Worm (Caenorhabditis elegans) whole organism, dauer: Measurements from ENCODE around the gene srxa-7.

Source experiments
- unc-62 ChIP-seq: sonication (generic microtip); optimal IDR thresholded peaks from 2 replicates; lab custom pipeline; 2017; ENCODE audit warnings: missing biosample characterization, missing genetic modification reagents, missing genetic modification characterization

The srxa-7 gene

ce11 chrV:16307253-16307652 lies at the start of gene srxa-7:
TSS of gene srxa-7 (plus strand) at chrV:16307553.
- TF ChIP-seq unc-62 (GFP tag; lab: Kevin White, UChicago) = no peak

ce11 chrV:16258142-16258541 lies 49.2 kb upstream of the srxa-7 start, which contains the start of gene nhr-218:
TSS of gene nhr-218 (plus strand) at chrV:16258442.
- no peak for TF ChIP-seq unc-62 (GFP tag; lab: Kevin White, UChicago)

- TF ChIP-seq unc-62 (GFP tag; lab: Kevin White, UChicago) = no peak
These were observed 47.7 kb upstream of the srxa-7 start, which contains the start of gene nhr-127 for ce11 chrV:16259684-16260083. TSS of gene nhr-127 (plus strand) at chrV:16259984.

ce11 chrV:16266514-16266913 lies 40.8 kb upstream of the srxa-7 start, which contains the start of gene T13F3.4:
TSS of gene T13F3.4 (minus strand) at chrV:16266614.
- TF ChIP-seq unc-62 (GFP tag; lab: Kevin White, UChicago) = no peak

DNA sequence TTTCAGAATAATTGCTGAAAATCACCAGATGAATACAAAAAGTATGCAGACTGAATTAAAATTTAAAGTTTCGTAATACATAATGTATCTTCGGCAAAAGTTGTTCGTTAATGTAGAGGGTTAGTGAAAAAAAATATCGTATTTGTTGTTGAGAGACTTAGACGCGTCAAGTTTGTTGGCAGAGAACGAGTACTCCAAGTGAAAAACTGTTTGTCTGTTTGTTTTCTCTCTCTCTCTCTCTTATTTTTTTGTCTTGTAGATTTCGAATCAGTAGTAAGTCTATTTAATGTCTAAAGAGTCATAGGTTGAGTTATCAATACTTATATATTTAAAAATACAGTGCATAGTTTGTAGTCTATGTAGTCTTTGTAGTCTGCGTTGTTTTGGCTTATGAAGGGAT lies 37.8 kb upstream of the srxa-7 start, which contains the start of the genes fbxa-2 and T13F3.8:
Gene fbxa-2 (minus strand): TSS at position 101 of the 400 bp plus-strand sequence.
Gene T13F3.8 (plus strand): TSS at position 245 of the 400 bp plus-strand sequence.
- no peak for TF ChIP-seq unc-62 (GFP tag; lab: Kevin White, UChicago)

DNA sequence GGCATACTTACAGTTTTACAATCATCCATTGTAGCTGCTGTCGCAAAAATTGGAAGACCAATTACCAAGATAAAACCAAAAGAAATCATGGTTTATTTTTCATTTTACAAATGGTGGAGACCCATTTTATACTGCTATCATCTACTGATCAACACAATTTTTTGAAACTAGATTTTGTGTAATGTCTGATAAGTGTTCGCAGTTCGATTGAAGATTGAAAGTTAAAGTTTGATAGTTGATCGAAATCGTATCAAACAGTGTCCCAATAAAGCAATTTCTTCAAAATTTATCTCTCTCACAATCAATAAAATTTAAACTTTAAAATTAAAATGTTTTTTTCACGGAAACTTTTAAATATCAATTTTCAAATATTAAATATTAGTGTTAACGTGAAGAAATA lies 36.2 kb upstream of the srxa-7 start, which contains the start of gene T13F3.6:
Gene T13F3.6 (minus strand): TSS at position 101 of the 400 bp plus-strand sequence.
- no peak for TF ChIP-seq unc-62 (GFP tag; lab: Kevin White, UChicago)

ce11 chrV:16275347-16275746 lies 32.0 kb upstream of the srxa-7 start, which contains the start of gene pacl-1:
TSS of gene pacl-1 (minus strand) at chrV:16275447.
- no peak for TF ChIP-seq unc-62 (GFP tag; lab: Kevin White, UChicago)

ce11 chrV:16277918-16278317 lies 29.4 kb upstream of the srxa-7 start, which contains the start of gene cyp-37B1:
TSS of gene cyp-37B1 (plus strand) at chrV:16278116.
- TF ChIP-seq unc-62 (GFP tag; lab: Kevin White, UChicago) = no peak

- TF ChIP-seq unc-62 (GFP tag; lab: Kevin White, UChicago) = no peak
These were observed 25.2 kb upstream of the srxa-7 start, which contains the start of gene F28G4.2 for ce11 chrV:16282147-16282546. TSS of gene F28G4.2 (minus strand) at chrV:16282321.

DNA sequence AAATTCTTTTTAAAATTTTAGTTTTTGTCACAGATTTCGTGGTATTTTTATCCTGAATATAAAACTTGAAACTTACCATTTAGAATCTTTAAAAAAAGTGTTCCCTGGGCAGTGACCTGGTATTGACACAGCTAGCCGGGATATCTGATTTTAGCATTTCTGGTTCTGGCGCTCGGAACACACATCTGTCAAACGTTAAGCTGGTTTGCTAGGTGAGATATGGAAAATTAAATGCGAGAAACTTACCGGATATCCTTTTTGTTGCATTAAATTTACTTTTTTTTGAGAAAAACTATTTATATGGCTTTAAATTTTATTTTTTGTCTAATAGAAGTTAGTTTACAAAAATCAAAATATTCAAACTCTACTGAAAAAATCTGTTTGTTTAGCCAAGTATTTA lies 21.6 kb upstream of the srxa-7 start, which contains the start of gene F28G4.4:
Gene F28G4.4 (minus strand): TSS at position 101 of the 400 bp plus-strand sequence.
- TF ChIP-seq unc-62 (GFP tag; lab: Kevin White, UChicago) = no peak

DNA sequence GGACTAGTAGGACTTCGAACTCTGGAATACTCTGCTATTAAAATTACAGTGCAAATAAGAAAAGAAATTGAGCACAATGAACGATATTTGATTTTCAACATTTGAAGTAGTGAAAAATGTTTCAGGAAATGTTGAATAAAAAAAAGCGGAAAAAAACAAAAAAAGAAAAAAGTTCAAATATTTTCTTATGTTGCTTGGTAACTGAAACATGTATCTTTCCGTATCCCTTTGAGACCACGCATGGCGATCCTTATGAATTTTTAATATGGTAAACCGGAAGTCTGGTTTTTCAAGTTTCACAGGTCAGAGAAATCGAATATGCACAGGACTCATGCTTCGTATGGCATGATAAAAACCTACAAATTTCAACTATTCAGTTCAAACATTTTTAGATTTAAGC lies 19.7 kb upstream of the srxa-7 start, which contains the start of gene F28G4.3:
Gene F28G4.3 (minus strand): TSS at position 101 of the 400 bp plus-strand sequence.
- TF ChIP-seq unc-62 (GFP tag; lab: Kevin White, UChicago) = no peak

DNA sequence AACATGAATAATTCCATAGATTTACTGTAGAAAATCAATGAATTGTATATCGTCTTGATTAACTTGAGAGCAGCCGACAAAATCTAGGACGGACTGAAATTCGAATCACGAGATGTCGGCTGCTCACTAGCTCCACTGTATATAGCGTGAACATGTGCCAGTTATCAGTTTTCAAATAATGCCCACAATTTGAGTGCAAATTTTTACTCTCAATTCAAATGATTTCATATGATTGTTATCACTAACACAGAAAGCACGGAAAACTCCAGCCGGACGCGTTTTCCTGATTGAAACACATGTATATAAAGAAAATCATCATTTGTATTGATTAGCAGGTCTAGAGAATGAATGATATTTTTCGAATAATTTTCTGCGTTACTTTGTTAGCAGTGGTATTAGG lies 14.9 kb upstream of the srxa-7 start, which contains the start of gene oac-5:
Gene oac-5 (plus strand): TSS at position 301 of the 400 bp plus-strand sequence.
- TF ChIP-seq unc-62 (GFP tag; lab: Kevin White, UChicago) = no peak

ce11 chrV:16297070-16297469 lies 10.3 kb upstream of the srxa-7 start, which contains the start of gene srbc-83:
TSS of gene srbc-83 (plus strand) at chrV:16297370.
- no peak for TF ChIP-seq unc-62 (GFP tag; lab: Kevin White, UChicago)

DNA sequence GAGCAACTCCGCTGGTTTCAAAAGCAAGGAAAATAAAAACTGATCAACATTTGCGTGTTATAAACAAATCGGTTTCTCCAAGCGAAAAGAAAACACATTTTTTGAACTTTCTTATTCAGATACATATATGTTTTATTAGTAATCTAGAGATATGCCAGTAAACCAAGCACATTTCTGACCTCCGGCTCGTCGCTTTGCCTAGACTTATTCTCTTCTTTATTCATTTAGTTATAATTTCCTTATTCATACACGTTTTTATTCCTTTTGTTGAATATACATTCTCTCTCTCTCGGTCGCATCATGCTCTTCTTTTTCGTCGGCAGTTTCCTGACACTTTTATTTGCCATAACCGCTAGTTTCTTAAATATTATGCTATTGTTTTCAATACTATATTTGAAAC lies 8.7 kb upstream of the srxa-7 start, which contains the start of gene srbc-84:
Gene srbc-84 (plus strand): TSS at position 301 of the 400 bp plus-strand sequence.
- no peak for TF ChIP-seq unc-62 (GFP tag; lab: Kevin White, UChicago)

- no peak for TF ChIP-seq unc-62 (GFP tag; lab: Kevin White, UChicago)
These were observed 7.5 kb upstream of the srxa-7 start for ce11 chrV:16299834-16300233.

DNA sequence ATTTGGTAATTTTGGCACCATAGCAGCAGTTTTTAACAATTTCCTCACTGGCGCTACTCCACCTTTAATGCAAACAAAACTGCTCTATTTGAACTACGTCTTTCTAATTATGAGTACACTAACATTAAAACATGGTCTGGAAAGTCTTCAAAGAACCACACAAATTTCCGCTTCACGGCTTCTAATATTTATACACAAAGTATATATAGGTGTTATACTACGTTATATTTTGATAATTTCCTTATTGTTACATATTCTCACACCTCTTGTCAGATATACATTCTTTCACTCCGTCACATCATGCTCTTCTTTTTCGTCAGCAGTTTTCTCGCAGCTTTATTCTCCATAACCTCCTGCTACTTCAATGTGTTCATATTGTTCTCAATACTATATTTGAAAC lies 7.1 kb upstream of the srxa-7 start, which contains the start of gene srbc-82:
Gene srbc-82 (plus strand): TSS at position 301 of the 400 bp plus-strand sequence.
- no peak for TF ChIP-seq unc-62 (GFP tag; lab: Kevin White, UChicago)

ce11 chrV:16302439-16302838 lies 4.9 kb upstream of the srxa-7 start, which contains the start of the genes C31A11.13 and oac-6:
TSS of gene C31A11.13 (minus strand) at chrV:16302551.
TSS of gene oac-6 (plus strand) at chrV:16302717.
- no peak for TF ChIP-seq unc-62 (GFP tag; lab: Kevin White, UChicago)
